Fruit fly (Drosophila melanogaster) whole organism, adult: ENCODE data around the gene Dlic.
A peak's percentile ranks its signal among the peaks of the same experiment; 100 is the strongest.

ENCODE experiments used
- CG11617 ChIP-seq: fragments of 200-800 bp; sonication (Bioruptor generic); optimal IDR thresholded peaks from 2 replicates; lab custom pipeline; 2017; ENCODE audit warnings: mild to moderate bottlenecking, missing biosample characterization, missing genetic modification reagents, missing genetic modification characterization
- CG12768 ChIP-seq: fragments of 200-800 bp; sonication (Bioruptor generic); optimal IDR thresholded peaks from 2 replicates; lab custom pipeline; 2017; ENCODE audit warnings: missing biosample characterization, missing genetic modification characterization, mild to moderate bottlenecking, moderate library complexity, missing genetic modification reagents
- CG14711 ChIP-seq: fragments of 200-800 bp; sonication (Bioruptor generic); optimal IDR thresholded peaks from 2 replicates; lab custom pipeline; 2018; ENCODE audit warnings: missing biosample characterization, mild to moderate bottlenecking, missing genetic modification characterization, moderate library complexity
- CG1620 ChIP-seq: fragments of 200-800 bp; sonication (Bioruptor generic); optimal IDR thresholded peaks from 2 replicates; lab custom pipeline; 2016; ENCODE audit warnings: missing biosample characterization, missing genetic modification characterization
- CG33017 ChIP-seq: fragments of 200-800 bp; sonication (Bioruptor generic); optimal IDR thresholded peaks from 2 replicates; lab custom pipeline; 2018; ENCODE audit warnings: missing biosample characterization, mild to moderate bottlenecking, missing genetic modification characterization, moderate library complexity
- CG5204 ChIP-seq: fragments of 200-800 bp; sonication (Bioruptor generic); optimal IDR thresholded peaks from 2 replicates; lab custom pipeline; 2016; ENCODE audit warnings: missing biosample characterization, missing genetic modification characterization
- CG7045 ChIP-seq: fragments of 200-800 bp; sonication (Bioruptor generic); optimal IDR thresholded peaks from 2 replicates; lab custom pipeline; 2017; ENCODE audit warnings: missing biosample characterization, mild to moderate bottlenecking, missing genetic modification characterization
- CG7101 ChIP-seq: fragments of 200-800 bp; sonication (Bioruptor generic); optimal IDR thresholded peaks from 2 replicates; lab custom pipeline; 2018; ENCODE audit warnings: missing biosample characterization, mild to moderate bottlenecking, missing genetic modification characterization, moderate library complexity
- Clk ChIP-seq: fragments of 200-800 bp; sonication (Bioruptor generic); optimal IDR thresholded peaks from 2 replicates; lab custom pipeline; 2017; ENCODE audit warnings: missing biosample characterization, missing genetic modification characterization
- Crg-1 ChIP-seq: fragments of 200-800 bp; sonication (Bioruptor generic); optimal IDR thresholded peaks from 2 replicates; lab custom pipeline; 2016; ENCODE audit warnings: missing biosample characterization, missing genetic modification characterization
- Hr96 ChIP-seq: fragments of 200-800 bp; sonication (Bioruptor generic); optimal IDR thresholded peaks from 2 replicates; lab custom pipeline; 2016; ENCODE audit warnings: missing biosample characterization, missing genetic modification characterization
- Mnt ChIP-seq: fragments of 200-800 bp; sonication (Bioruptor generic); optimal IDR thresholded peaks from 2 replicates; lab custom pipeline; 2016; ENCODE audit warnings: missing biosample characterization, mild to moderate bottlenecking, missing genetic modification characterization
- bab1 ChIP-seq: fragments of 200-800 bp; sonication (Bioruptor generic); optimal IDR thresholded peaks from 3 replicates; lab custom pipeline; 2019; ENCODE audit warnings: missing biosample characterization, mild to moderate bottlenecking, missing genetic modification characterization, moderate library complexity
- cic ChIP-seq: fragments of 200-800 bp; sonication (Bioruptor generic); optimal IDR thresholded peaks from 2 replicates; lab custom pipeline; 2017; ENCODE audit warnings: missing biosample characterization, mild to moderate bottlenecking, missing genetic modification characterization, moderate library complexity
- cnc ChIP-seq, 2 experiments: fragments of >200 bp; optimal IDR thresholded peaks; 2 replicates each; lab custom pipeline; 2017
- kay ChIP-seq: fragments of 200-800 bp; sonication (Bioruptor generic); peaks from one replicate; lab custom pipeline; 2016; ENCODE audit warnings: missing biosample characterization, missing genetic modification characterization, borderline replicate concordance
- ovo ChIP-seq: fragments of 200-800 bp; sonication (Bioruptor generic); optimal IDR thresholded peaks from 2 replicates; lab custom pipeline; 2016; ENCODE audit warnings: missing biosample characterization, missing genetic modification characterization
- pad ChIP-seq: fragments of 200-800 bp; sonication (Bioruptor generic); optimal IDR thresholded peaks from 3 replicates; lab custom pipeline; 2017; ENCODE audit warnings: missing biosample characterization, missing genetic modification characterization, mild to moderate bottlenecking, moderate library complexity, missing genetic modification reagents
- tj ChIP-seq: fragments of 200-800 bp; sonication (Bioruptor generic); optimal IDR thresholded peaks from 3 replicates; lab custom pipeline; 2017; ENCODE audit warnings: missing biosample characterization, mild to moderate bottlenecking, missing genetic modification characterization, moderate library complexity
- toe ChIP-seq: fragments of 200-800 bp; sonication (Bioruptor generic); optimal IDR thresholded peaks from 2 replicates; lab custom pipeline; 2016; ENCODE audit warnings: missing biosample characterization, missing genetic modification characterization

Dlic gene

dm6 chrX:11124126-11124748, 30.0 kb upstream of the Dlic start, which contains the start of gene CG11122:
Gene CG11122 (minus strand): TSS chrX:11124726.
- TF ChIP-seq CG7045 = no peak
- peak; percentile 7 for TF ChIP-seq Mnt (GFP tag; lab: Kevin White, UChicago)

DNA sequence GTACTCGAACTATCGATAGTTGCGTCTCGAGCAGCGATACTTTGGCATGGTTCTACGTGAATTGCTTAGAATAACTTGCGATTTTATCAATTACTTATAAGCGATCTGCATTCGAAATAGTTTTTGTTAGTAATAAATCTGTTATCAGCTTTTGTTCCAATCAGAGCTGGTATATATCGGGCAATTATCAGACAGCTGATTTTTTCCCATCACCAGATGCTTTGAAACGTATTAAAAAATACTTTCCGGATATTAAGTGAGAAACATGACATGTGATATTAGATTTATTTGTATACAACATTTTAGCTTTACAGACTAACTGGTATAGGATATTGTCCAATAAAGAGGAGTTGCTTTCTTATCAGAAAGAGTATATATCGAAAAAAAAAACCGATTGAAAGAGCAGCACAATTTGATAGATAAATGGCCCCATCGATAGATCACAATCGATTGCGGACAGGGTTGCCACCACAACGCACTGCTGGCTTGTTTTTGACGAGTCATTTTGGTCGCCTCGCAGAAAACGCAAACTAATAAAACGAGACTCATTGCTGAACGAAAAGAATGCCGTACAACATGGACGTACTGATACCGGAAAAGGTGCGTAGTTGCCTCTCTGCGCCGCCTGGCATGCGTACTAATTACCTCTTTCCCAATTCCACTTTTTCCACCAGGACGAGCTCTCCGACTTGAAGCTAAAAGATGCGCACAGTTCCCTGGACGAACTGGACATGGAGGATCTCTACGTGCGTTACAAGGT, 29.3 kb upstream of the Dlic start, which contains the start of gene Rpt3:
Gene Rpt3, plus strand, starts transcription at position 353 of the 760 bp plus-strand sequence.
- no peak for TF ChIP-seq CG12768 (GFP tag; lab: Kevin White, UChicago)
- TF ChIP-seq tj (GFP tag; lab: Kevin White, UChicago) = peak; percentile 37
- peak; percentile 86 to 97 for TF ChIP-seq cnc (optimal IDR thresholded peaks at IDR 0.05; lab: Kevin White, UChicago)
- no peak for TF ChIP-seq Clk
- no peak for TF ChIP-seq kay
- peak; percentile 33 for TF ChIP-seq CG7101 (tag; lab: Kevin White, UChicago)
- TF ChIP-seq CG7045 = no peak
- peak; percentile 34 for TF ChIP-seq CG1620 (GFP tag; lab: Kevin White, UChicago)
- TF ChIP-seq bab1 (GFP tag; lab: Kevin White, UChicago) = no peak
- TF ChIP-seq Mnt (GFP tag; lab: Kevin White, UChicago) = no peak
- TF ChIP-seq cic = no peak
- peak; percentile 91 for TF ChIP-seq CG14711 (tag; lab: Kevin White, UChicago)
- peak; percentile 46 for TF ChIP-seq ovo
- TF ChIP-seq CG11617 (GFP tag; lab: Kevin White, UChicago) = peak; percentile 34
- no peak for TF ChIP-seq CG5204 (GFP tag; lab: Kevin White, UChicago)
- TF ChIP-seq CG33017 (tag; lab: Kevin White, UChicago) = no peak

- TF ChIP-seq Hr96 (GFP tag; lab: Kevin White, UChicago) (no peak), bab1 (GFP tag; lab: Kevin White, UChicago) (peak; percentile 9)
These were observed 25.4 kb upstream of the Dlic start, which contains the start of gene SrpRalpha for dm6 chrX:11128828-11129227. Gene SrpRalpha (minus strand): TSS chrX:11129087.

- TF ChIP-seq kay (no peak), cnc (optimal IDR thresholded peaks at IDR 0.05; lab: Kevin White, UChicago) (no peak), Clk (no peak), toe (GFP tag; lab: Kevin White, UChicago) (no peak), Crg-1 (GFP tag; lab: Kevin White, UChicago) (no peak), bab1 (GFP tag; lab: Kevin White, UChicago) (no peak), tj (GFP tag; lab: Kevin White, UChicago) (no peak), Hr96 (GFP tag; lab: Kevin White, UChicago) (no peak), ovo (no peak)
These were observed 21.9 kb upstream of the Dlic start, which contains the start of gene CG44385 for dm6 chrX:11132312-11132711. Gene CG44385 (minus strand): TSS chrX:11132412.

DNA sequence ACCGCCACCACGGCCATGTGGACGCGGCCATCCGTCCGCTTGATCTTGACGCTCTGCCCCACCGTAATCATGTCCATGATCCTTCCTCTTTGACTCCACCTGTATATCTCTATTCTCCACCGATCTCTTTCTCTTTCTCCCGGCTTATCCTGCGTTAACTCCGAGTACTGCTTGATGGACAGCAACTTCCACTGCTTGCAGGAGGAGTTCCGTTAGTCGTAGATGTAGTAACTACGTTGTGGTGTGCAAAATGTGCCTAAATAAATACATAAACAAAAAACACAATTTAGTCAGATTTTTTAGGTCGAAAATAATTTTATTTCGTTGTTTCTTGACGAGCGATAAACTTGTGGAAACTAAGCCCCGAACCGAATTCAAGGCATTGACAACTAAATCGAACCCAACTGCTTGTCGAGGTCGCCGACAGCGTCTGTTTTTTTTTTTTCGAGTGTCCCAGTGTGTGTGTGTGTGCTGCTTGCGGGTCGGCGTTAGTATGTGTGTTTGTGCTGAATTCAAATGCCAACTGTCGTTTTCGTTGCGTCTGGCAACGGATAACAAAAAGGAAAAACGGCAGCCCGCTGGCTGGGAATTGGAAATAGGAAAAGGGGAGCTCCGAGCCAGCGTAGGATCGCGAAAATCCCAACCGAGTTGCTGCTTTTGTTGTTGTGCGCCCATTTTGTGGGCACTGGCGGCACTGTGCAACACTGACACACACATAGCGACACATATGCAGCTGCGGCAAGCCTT, 18.2 kb upstream of the Dlic start:
- TF ChIP-seq Crg-1 (GFP tag; lab: Kevin White, UChicago) (no peak), CG5204 (GFP tag; lab: Kevin White, UChicago) (no peak), ovo (peak; percentile 33), pad (no peak), cnc (optimal IDR thresholded peaks at IDR 0.05; lab: Kevin White, UChicago) (no peak), CG1620 (GFP tag; lab: Kevin White, UChicago) (peak; percentile 23)

dm6 chrX:11136587-11137512, 17.4 kb upstream of the Dlic start, which contains the start of gene Klp10A:
Gene Klp10A (minus strand): TSS chrX:11137118.
- peak; percentile 31 for TF ChIP-seq ovo
- TF ChIP-seq CG5204 (GFP tag; lab: Kevin White, UChicago) = no peak
- TF ChIP-seq CG1620 (GFP tag; lab: Kevin White, UChicago) = peak; percentile 85
- TF ChIP-seq kay = no peak
- TF ChIP-seq CG11617 (GFP tag; lab: Kevin White, UChicago) = peak; percentile 35
- TF ChIP-seq Crg-1 (GFP tag; lab: Kevin White, UChicago) = peak; percentile 76
- TF ChIP-seq pad = peak; percentile 79
- TF ChIP-seq toe (GFP tag; lab: Kevin White, UChicago) = no peak
- TF ChIP-seq CG14711 (tag; lab: Kevin White, UChicago) = peak; percentile 45
- TF ChIP-seq CG7045 = peak; percentile 20
- TF ChIP-seq bab1 (GFP tag; lab: Kevin White, UChicago) = no peak
- TF ChIP-seq CG33017 (tag; lab: Kevin White, UChicago) = no peak
- no peak for TF ChIP-seq cnc (optimal IDR thresholded peaks at IDR 0.05; lab: Kevin White, UChicago)
- TF ChIP-seq CG7101 (tag; lab: Kevin White, UChicago) = peak; percentile 72
- TF ChIP-seq cic = no peak
- TF ChIP-seq Hr96 (GFP tag; lab: Kevin White, UChicago) = no peak
- peak; percentile 39 for TF ChIP-seq tj (GFP tag; lab: Kevin White, UChicago)
- no peak for TF ChIP-seq Clk
- peak; percentile 35 for TF ChIP-seq CG12768 (GFP tag; lab: Kevin White, UChicago)
- peak; percentile 50 for TF ChIP-seq Mnt (GFP tag; lab: Kevin White, UChicago)
